Fruit fly (Drosophila melanogaster): Measurements from ENCODE around the gene brwl.

brwl gene

DNA sequence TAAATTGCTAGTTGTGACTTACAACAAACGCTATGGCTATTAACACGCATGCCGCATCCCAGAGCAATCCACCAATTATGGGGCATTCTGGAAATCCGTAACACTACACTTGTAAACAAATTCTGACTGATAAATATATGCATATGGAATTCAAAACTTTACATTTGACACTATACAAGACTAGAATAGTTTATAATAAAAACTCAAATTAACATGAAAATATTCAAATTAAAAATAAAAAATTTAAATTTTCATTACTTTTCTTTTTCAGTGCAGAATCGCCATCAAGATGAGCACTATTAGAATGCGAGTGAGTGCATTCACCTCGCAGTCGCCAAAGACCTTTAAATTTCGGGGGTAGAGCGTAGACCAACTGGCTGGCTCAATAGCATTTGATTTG is 17.3 kb downstream of the brwl start (continued):
- TF ChIP-seq Meics (GFP tag; optimal IDR thresholded peaks at IDR 0.05), result no peak
- no peak for TF ChIP-seq CG10321 (GFP tag; IDR thresholded peaks at IDR 0.05)
- no peak for TF ChIP-seq CG31388 (GFP tag; optimal IDR thresholded peaks at IDR 0.05)
- TF ChIP-seq CG2202 (tag; optimal IDR thresholded peaks at IDR 0.05), result no peak
- no peak for TF ChIP-seq CG11085 (GFP tag; IDR thresholded peaks at IDR 0.05)
- no peak for TF ChIP-seq cad (GFP tag; optimal IDR thresholded peaks at IDR 0.05)
- no peak for TF ChIP-seq Max (GFP tag; optimal IDR thresholded peaks at IDR 0.05)
- no peak for TF ChIP-seq so (GFP tag; IDR thresholded peaks at IDR 0.05)
- TF ChIP-seq chif (GFP tag; optimal IDR thresholded peaks at IDR 0.05), result peak in 1 of 2 experiments; percentile 13
- no peak for TF ChIP-seq ara (GFP tag; IDR thresholded peaks at IDR 0.05)
- peak; percentile 2 for TF ChIP-seq CG33557 (GFP tag; optimal IDR thresholded peaks at IDR 0.05)
- TF ChIP-seq CG9876 (GFP tag; optimal IDR thresholded peaks at IDR 0.05), result no peak
- TF ChIP-seq dm (GFP tag; optimal IDR thresholded peaks at IDR 0.05), result no peak
- no peak for TF ChIP-seq CG2678 (tag; optimal IDR thresholded peaks at IDR 0.05)
- TF ChIP-seq ac (GFP tag; optimal IDR thresholded peaks at IDR 0.05), result no peak
- TF ChIP-seq CG7745 (tag; optimal IDR thresholded peaks at IDR 0.05), result no peak
- TF ChIP-seq CG18599 (GFP tag; optimal IDR thresholded peaks at IDR 0.05), result no peak
- TF ChIP-seq NfI (GFP tag; optimal IDR thresholded peaks at IDR 0.05), result no peak
- TF ChIP-seq Blimp-1 (GFP tag; optimal IDR thresholded peaks at IDR 0.05), result peak; percentile 61
- TF ChIP-seq CG17385 (GFP tag; optimal IDR thresholded peaks at IDR 0.05), result no peak
- no peak for TF ChIP-seq bbx (GFP tag; IDR thresholded peaks at IDR 0.05; ENCODE audit: partially characterized antibody)
- TF ChIP-seq salm (tag; optimal IDR thresholded peaks at IDR 0.05), result no peak
- no peak for TF ChIP-seq CG10543 (GFP tag; optimal IDR thresholded peaks at IDR 0.05)
- no peak for TF ChIP-seq tap (tag; optimal IDR thresholded peaks at IDR 0.05)
- no peak for TF ChIP-seq br (optimal IDR thresholded peaks at IDR 0.05)
- no peak for TF ChIP-seq CG12104 (GFP tag; optimal IDR thresholded peaks at IDR 0.05)
- no peak for TF ChIP-seq eve (GFP tag; optimal IDR thresholded peaks at IDR 0.05)
- TF ChIP-seq Asciz (GFP tag; optimal IDR thresholded peaks at IDR 0.05), result peak; percentile 31
- no peak for TF ChIP-seq disco-r (GFP tag; optimal IDR thresholded peaks at IDR 0.05)
- no peak for TF ChIP-seq Lpt (GFP tag; optimal IDR thresholded peaks at IDR 0.05)
- no peak for TF ChIP-seq Lim3 (GFP tag; IDR thresholded peaks at IDR 0.05)
- TF ChIP-seq gfzf (GFP tag; optimal IDR thresholded peaks at IDR 0.05), result no peak
- no peak for TF ChIP-seq inv (GFP tag; IDR thresholded peaks at IDR 0.05; ENCODE audit: partially characterized antibody)
- no peak for TF ChIP-seq Dip2 (GFP tag; IDR thresholded peaks at IDR 0.05)
- TF ChIP-seq CG7987 (GFP tag; optimal IDR thresholded peaks at IDR 0.05), result no peak
- no peak for TF ChIP-seq CG8478 (optimal IDR thresholded peaks at IDR 0.05)
- TF ChIP-seq YL-1 (GFP tag; optimal IDR thresholded peaks at IDR 0.05), result no peak
- TF ChIP-seq Ada2b (GFP tag; IDR thresholded peaks at IDR 0.05), result no peak
- TF ChIP-seq CoRest (tag; optimal IDR thresholded peaks at IDR 0.05), result peak; percentile 8
- TF ChIP-seq emc (GFP tag; optimal IDR thresholded peaks at IDR 0.05), result no peak
- no peak for TF ChIP-seq ERR (GFP tag; optimal IDR thresholded peaks at IDR 0.05)
- no peak for TF ChIP-seq gem (tag; optimal IDR thresholded peaks at IDR 0.05)
- TF ChIP-seq Pdp1 (GFP tag; optimal IDR thresholded peaks at IDR 0.05), result no peak
- TF ChIP-seq Drgx (GFP tag; IDR thresholded peaks at IDR 0.05), result no peak
- TF ChIP-seq ab (GFP tag; optimal IDR thresholded peaks at IDR 0.05), result no peak
- TF ChIP-seq CG17829 (tag; optimal IDR thresholded peaks at IDR 0.05), result peak; percentile 78
- TF ChIP-seq CG9609 (GFP tag; optimal IDR thresholded peaks at IDR 0.05), result no peak
- TF ChIP-seq zen2 (GFP tag; IDR thresholded peaks at IDR 0.05; ENCODE audit: partially characterized antibody), result no peak
- TF ChIP-seq CG4328 (GFP tag; optimal IDR thresholded peaks at IDR 0.05), result no peak
- TF ChIP-seq tll (GFP tag; optimal IDR thresholded peaks at IDR 0.05), result no peak
- TF ChIP-seq CG31441 (GFP tag; IDR thresholded peaks at IDR 0.05), result peak; percentile 62
- no peak for TF ChIP-seq CG14014 (GFP tag; IDR thresholded peaks at IDR 0.05)
